Worm (Caenorhabditis elegans) whole organism, early embryonic: ENCODE data around the gene ZK1073.1.

Experiments used
- B0310.2 ChIP-seq: sonication (generic microtip); optimal IDR thresholded peaks from 2 replicates; lab custom pipeline; 2016; ENCODE audit warnings: mild to moderate bottlenecking, missing genetic modification characterization, missing compliant biosample characterization
- aly-1 ChIP-seq: sonication (generic microtip); optimal IDR thresholded peaks from 2 replicates; lab custom pipeline; 2016; ENCODE audit warnings: missing genetic modification characterization, missing compliant biosample characterization
- ama-1 ChIP-seq: fragments of 150-350 bp; optimal IDR thresholded peaks from 2 replicates; lab custom pipeline; 2014
- ets-7 ChIP-seq: sonication (generic microtip); optimal IDR thresholded peaks from 2 replicates; lab custom pipeline; 2016; ENCODE audit warnings: missing genotype, missing genetic modification characterization, missing compliant biosample characterization
- flt-1 ChIP-seq: fragments of 200-800 bp; sonication (Bioruptor generic); IDR thresholded peaks from 2 replicates; pipeline ENCODE4 v1.3.6; 2022; ENCODE audit warnings: missing genetic modification characterization, missing compliant biosample characterization
- hnd-1 ChIP-seq: sonication (generic microtip); optimal IDR thresholded peaks from 2 replicates; lab custom pipeline; 2016; ENCODE audit warnings: missing genetic modification characterization, missing compliant biosample characterization
- scrt-1 ChIP-seq: fragments of 200-800 bp; sonication (Bioruptor generic); IDR thresholded peaks from 2 replicates; pipeline ENCODE4 v1.3.6; 2022; ENCODE audit warnings: missing genetic modification characterization, missing compliant biosample characterization
- tbx-11 ChIP-seq: fragments of 200-800 bp; sonication (Bioruptor generic); IDR thresholded peaks from 2 replicates; pipeline ENCODE4 v1.3.6; 2022; ENCODE audit warnings: missing genetic modification characterization, missing compliant biosample characterization
- tbx-37 ChIP-seq: fragments of 200-800 bp; sonication (Bioruptor generic); conservative IDR thresholded peaks from 2 replicates; pipeline ENCODE4 v1.3.6; 2022; ENCODE audit warnings: missing genetic modification reagents, missing genetic modification characterization, missing compliant biosample characterization

ce11 chrX:16105863-16106262 lies 22.8 kb downstream of the ZK1073.1 start:
- TF ChIP-seq ama-1 (lab: Kevin White, UChicago), result no peak
- no peak for TF ChIP-seq tbx-37 (GFP tag; lab: Robert Waterston, UW)
- TF ChIP-seq hnd-1 (tag; lab: Kevin White, UChicago), result no peak
- no peak for TF ChIP-seq scrt-1
- TF ChIP-seq ets-7 (tag; lab: Kevin White, UChicago), result no peak
- TF ChIP-seq tbx-11 (GFP tag; lab: Robert Waterston, UW), result no peak
- TF ChIP-seq aly-1 (tag; lab: Kevin White, UChicago), result no peak
- TF ChIP-seq flt-1 (GFP tag; lab: Robert Waterston, UW), result no peak
- no peak for TF ChIP-seq B0310.2
